Worm (Caenorhabditis elegans) whole organism, L1 larva: Measurements from ENCODE around the gene alh-6.
"Not testable (repeated sequence)": the region's sequence is repeated elsewhere in the genome, so short reads cannot be mapped to it uniquely, and the experiment has no call there.

ENCODE experiments used
- F16B12.6 ChIP-seq: fragments of 150-350 bp; optimal IDR thresholded peaks from 2 replicates; lab custom pipeline; 2014; ENCODE audit warnings: missing biosample characterization, missing genetic modification characterization
- ceh-82 ChIP-seq, 3 experiments: fragments of 150-350 bp in 1 of 3; sonication (generic microtip) in 2 of 3; optimal IDR thresholded peaks; 2 replicates each; lab custom pipeline; 2014 to 2017; ENCODE audit warnings: missing biosample characterization in 3 of 3, missing genetic modification characterization in 3 of 3
- ceh-88 ChIP-seq: fragments of 200-800 bp; sonication (Bioruptor generic); IDR thresholded peaks from 2 replicates; pipeline ENCODE4 v1.3.6; 2022; ENCODE audit warnings: missing genetic modification characterization, missing compliant biosample characterization
- ceh-90 ChIP-seq: sonication (generic microtip); optimal IDR thresholded peaks from 2 replicates; lab custom pipeline; 2016; ENCODE audit warnings: missing genetic modification characterization, missing compliant biosample characterization
- dsc-1 ChIP-seq: sonication (generic microtip); optimal IDR thresholded peaks from 2 replicates; lab custom pipeline; 2016; ENCODE audit warnings: mild to moderate bottlenecking, missing genetic modification characterization, missing compliant biosample characterization
- egl-27 ChIP-seq, 2 experiments: fragments of 150-350 bp in 1 of 2; sonication (generic microtip); optimal IDR thresholded peaks; 3 replicates each; lab custom pipeline; 2017 to 2018; ENCODE audit warnings: missing biosample characterization in 2 of 2, missing genetic modification characterization in 2 of 2, missing genetic modification reagents in 2 of 2
- ets-5 ChIP-seq: fragments of 200-800 bp; sonication (Bioruptor generic); IDR thresholded peaks from 2 replicates; pipeline ENCODE4 v1.3.6; 2022; ENCODE audit warnings: missing genetic modification characterization, missing compliant biosample characterization
- fkh-4 ChIP-seq: sonication (generic microtip); optimal IDR thresholded peaks from 2 replicates; lab custom pipeline; 2016; ENCODE audit warnings: missing compliant biosample characterization, missing genetic modification characterization, borderline replicate concordance
- hlh-4 ChIP-seq: sonication (generic microtip); optimal IDR thresholded peaks from 2 replicates; lab custom pipeline; 2016; ENCODE audit warnings: mild to moderate bottlenecking, missing genetic modification characterization, missing compliant biosample characterization
- lin-14 ChIP-seq: fragments of 200-800 bp; sonication (Bioruptor generic); optimal IDR thresholded peaks from 2 replicates; lab custom pipeline; 2018; ENCODE audit warnings: mild to moderate bottlenecking, missing genetic modification characterization, moderate library complexity, missing compliant biosample characterization
- lin-39 ChIP-seq: fragments of 150-350 bp; optimal IDR thresholded peaks from 2 replicates; lab custom pipeline; 2014; ENCODE audit warnings: missing biosample characterization, missing genetic modification reagents, missing genetic modification characterization
- mab-9 ChIP-seq: fragments of 200-800 bp; sonication (Bioruptor generic); IDR thresholded peaks from 2 replicates; pipeline ENCODE4 v1.3.6; 2022; ENCODE audit warnings: missing genetic modification reagents, missing genetic modification characterization, missing compliant biosample characterization
- mef-2 ChIP-seq: fragments of 150-350 bp; optimal IDR thresholded peaks from 2 replicates; lab custom pipeline; 2014; ENCODE audit warnings: missing biosample characterization, missing genetic modification characterization
- nhr-19 ChIP-seq: fragments of 200-800 bp; sonication (Bioruptor generic); conservative IDR thresholded peaks from 2 replicates; pipeline ENCODE4 v1.3.6; 2022; ENCODE audit warnings: missing genetic modification characterization, missing compliant biosample characterization
- nhr-20 ChIP-seq: sonication (generic microtip); optimal IDR thresholded peaks from 2 replicates; lab custom pipeline; 2016; ENCODE audit warnings: mild to moderate bottlenecking, missing genetic modification characterization, missing compliant biosample characterization
- nhr-237 ChIP-seq: fragments of 150-350 bp; optimal IDR thresholded peaks from 2 replicates; lab custom pipeline; 2014; ENCODE audit warnings: missing biosample characterization, missing genetic modification characterization
- nhr-47 ChIP-seq: sonication (generic microtip); optimal IDR thresholded peaks from 2 replicates; lab custom pipeline; 2016; ENCODE audit warnings: mild to moderate bottlenecking, missing genetic modification characterization, moderate library complexity, missing compliant biosample characterization
- nhr-76 ChIP-seq: sonication (generic microtip); optimal IDR thresholded peaks from 2 replicates; lab custom pipeline; 2017; ENCODE audit warnings: missing biosample characterization, missing genetic modification characterization
- nhr-77 ChIP-seq: fragments of 150-350 bp; optimal IDR thresholded peaks from 2 replicates; lab custom pipeline; 2014; ENCODE audit warnings: missing biosample characterization, missing genetic modification characterization
- nhr-84 ChIP-seq: sonication (generic microtip); optimal IDR thresholded peaks from 2 replicates; lab custom pipeline; 2017; ENCODE audit warnings: missing biosample characterization, missing genetic modification characterization
- nhr-85 ChIP-seq: sonication (generic microtip); peaks from one replicate; lab custom pipeline; 2016; ENCODE audit warnings: missing genetic modification characterization, inconsistent platforms, missing compliant biosample characterization
- nhr-90 ChIP-seq: sonication (generic microtip); optimal IDR thresholded peaks from 2 replicates; lab custom pipeline; 2016; ENCODE audit warnings: mild to moderate bottlenecking, missing genetic modification characterization, missing compliant biosample characterization; ENCODE audit not compliant: poor library complexity
- pag-3 ChIP-seq: sonication (generic microtip); optimal IDR thresholded peaks from 2 replicates; lab custom pipeline; 2017; ENCODE audit warnings: missing genetic modification characterization, mild to moderate bottlenecking, missing compliant biosample characterization, antibody characterized with exemption, borderline replicate concordance; ENCODE audit not compliant: insufficient read depth
- pqm-1 ChIP-seq: sonication (generic microtip); optimal IDR thresholded peaks from 3 replicates; lab custom pipeline; 2017; ENCODE audit warnings: missing biosample characterization, missing genetic modification characterization
- rnt-1 ChIP-seq: sonication (generic microtip); optimal IDR thresholded peaks from 2 replicates; lab custom pipeline; 2016; ENCODE audit warnings: mild to moderate bottlenecking, missing genetic modification characterization, moderate library complexity, missing compliant biosample characterization
- skn-1 ChIP-seq: fragments of 150-350 bp; optimal IDR thresholded peaks from 2 replicates; lab custom pipeline; 2014; ENCODE audit warnings: missing biosample characterization, missing genetic modification characterization
- snpc-4 ChIP-seq: fragments of 150-350 bp; optimal IDR thresholded peaks from 2 replicates; lab custom pipeline; 2014; ENCODE audit warnings: missing biosample characterization, missing genetic modification characterization
- tlp-1 ChIP-seq: fragments of 150-350 bp; optimal IDR thresholded peaks from 2 replicates; lab custom pipeline; 2014; ENCODE audit warnings: missing biosample characterization, missing genetic modification characterization
- unc-130 ChIP-seq: fragments of 150-350 bp; optimal IDR thresholded peaks from 2 replicates; lab custom pipeline; 2017; ENCODE audit warnings: missing biosample characterization, missing genetic modification characterization, inconsistent platforms
- unc-86 ChIP-seq: sonication (generic microtip); optimal IDR thresholded peaks from 2 replicates; lab custom pipeline; 2016; ENCODE audit warnings: missing genetic modification characterization, missing compliant biosample characterization
- unc-98 ChIP-seq: fragments of 200-800 bp; sonication (Bioruptor generic); IDR thresholded peaks from 2 replicates; pipeline ENCODE4 v1.3.6; 2022; ENCODE audit warnings: missing genetic modification characterization, missing compliant biosample characterization
- zip-4 ChIP-seq: fragments of 200-800 bp; sonication (Bioruptor generic); optimal IDR thresholded peaks from 2 replicates; lab custom pipeline; 2018; ENCODE audit warnings: mild to moderate bottlenecking, missing genetic modification characterization, moderate library complexity, missing compliant biosample characterization
- ztf-4 ChIP-seq: fragments of 150-350 bp; optimal IDR thresholded peaks from 2 replicates; lab custom pipeline; 2014; ENCODE audit warnings: missing biosample characterization, missing genetic modification characterization

Gene alh-6

DNA sequence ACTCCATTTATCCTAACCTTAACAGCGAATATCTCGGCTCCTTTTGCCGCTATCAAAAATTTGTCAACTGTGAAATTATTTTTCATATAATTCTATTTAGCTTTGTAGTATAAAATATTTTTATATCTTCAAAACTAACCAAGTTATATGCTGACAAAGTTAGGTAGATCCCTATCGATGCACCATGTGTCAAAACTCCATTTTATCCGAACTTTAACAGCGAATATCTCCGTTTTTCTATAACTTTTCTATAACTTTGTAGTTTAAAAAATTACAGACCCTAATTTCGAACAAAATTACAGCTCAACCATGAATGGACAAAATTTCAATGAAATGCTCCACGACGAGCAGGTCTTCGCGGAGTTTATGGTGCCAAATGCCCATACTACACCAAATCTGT is 14.2 kb downstream of the alh-6 start, which contains the start of gene Y57G7A.2:
Gene Y57G7A.2 (plus strand): TSS at position 301 of the 400 bp plus-strand sequence.
- TF ChIP-seq ceh-90 (tag; lab: Kevin White, UChicago) = no peak

DNA sequence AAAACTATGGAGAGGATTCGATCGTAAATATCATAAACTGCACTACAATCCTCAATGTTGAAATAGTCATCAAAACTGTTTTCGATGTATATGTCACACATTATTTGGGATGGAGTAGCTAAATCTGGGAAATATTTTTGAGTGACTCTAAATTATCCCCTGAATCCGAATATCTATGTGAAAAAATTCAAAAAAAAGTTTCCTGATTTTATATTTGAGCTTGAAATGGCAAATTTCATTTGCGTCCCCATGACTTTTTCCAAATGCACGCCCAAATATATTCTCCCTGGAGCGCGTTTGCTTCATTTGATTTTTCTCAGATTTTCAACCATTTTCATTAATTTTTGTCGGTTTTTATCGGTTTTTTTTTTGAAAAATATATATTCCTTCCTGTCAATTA is 16.8 kb downstream of the alh-6 start, which contains the start of gene srz-64:
Gene srz-64 (minus strand): TSS at position 101 of the 400 bp plus-strand sequence.
- no peak for TF ChIP-seq nhr-47 (tag; lab: Kevin White, UChicago)
- no peak for TF ChIP-seq mef-2 (tag; lab: Kevin White, UChicago)

DNA sequence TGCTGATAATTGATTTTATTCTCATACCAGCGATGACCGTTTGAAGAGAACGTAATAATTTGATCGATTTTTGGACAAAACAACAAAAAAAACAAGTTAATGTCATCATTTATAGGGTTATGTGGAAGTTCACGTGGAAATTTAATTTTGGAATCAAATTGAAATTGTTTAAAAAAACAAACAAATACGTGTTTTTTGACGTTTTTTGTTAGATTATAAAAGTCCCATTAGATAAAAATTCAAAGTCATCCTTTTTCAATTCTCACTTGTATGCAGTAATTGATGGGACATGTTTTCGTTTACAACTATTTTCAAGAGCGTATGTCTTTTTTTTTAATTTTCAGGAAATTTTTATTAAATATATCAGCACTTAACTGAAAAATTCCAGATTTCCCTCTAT is 24.4 kb downstream of the alh-6 start, which contains the start of the genes Y57G7A.6 and Y57G7A.3:
Gene Y57G7A.6 (minus strand): TSS at position 101 of the 400 bp plus-strand sequence.
Gene Y57G7A.3 (plus strand): TSS at position 269 of the 400 bp plus-strand sequence.
- TF ChIP-seq zip-4 (GFP tag; lab: Kevin White, UChicago) (no peak), egl-27 (tag; optimal IDR thresholded peaks at IDR 0.05; lab: Kevin White, UChicago) (no peak), rnt-1 (tag; lab: Kevin White, UChicago) (no peak)

DNA sequence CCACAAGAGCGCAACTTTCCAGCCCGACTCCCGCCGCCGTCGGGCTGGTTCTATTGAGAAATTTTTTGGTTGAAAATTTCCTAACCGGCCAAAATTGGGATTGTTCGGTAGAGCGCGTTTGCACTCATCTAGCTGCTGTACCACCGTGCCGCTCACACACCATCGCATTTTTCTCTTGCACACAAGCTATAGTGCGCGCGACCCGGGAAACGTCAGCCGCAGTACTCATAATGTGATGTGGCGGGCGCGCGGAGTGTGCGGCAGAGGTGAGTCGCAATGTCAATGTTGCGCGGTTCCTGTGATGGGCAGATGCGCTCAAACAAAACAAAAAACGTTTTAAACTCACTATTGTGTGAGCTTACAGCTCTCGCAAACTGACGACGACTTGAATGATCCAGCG is 24.9 kb downstream of the alh-6 start:
- TF ChIP-seq nhr-84 (tag; lab: Kevin White, UChicago) = no peak
- no peak for TF ChIP-seq hlh-4
- no peak for TF ChIP-seq nhr-85 (tag; lab: Kevin White, UChicago)
- no peak for TF ChIP-seq pag-3 (tag; lab: Kevin White, UChicago)
- TF ChIP-seq unc-130 = no peak
- no peak for TF ChIP-seq tlp-1 (tag; lab: Kevin White, UChicago)
- TF ChIP-seq nhr-90 (tag; lab: Kevin White, UChicago) = no peak
- TF ChIP-seq F16B12.6 (tag; lab: Kevin White, UChicago) = no peak
- no peak for TF ChIP-seq nhr-19
- no peak for TF ChIP-seq lin-14 (GFP tag; lab: Kevin White, UChicago)
- no peak for TF ChIP-seq ztf-4 (tag; lab: Kevin White, UChicago)
- TF ChIP-seq mab-9 (GFP tag; lab: Robert Waterston, UW) = no peak
- no peak for TF ChIP-seq ets-5 (GFP tag; lab: Robert Waterston, UW)
- TF ChIP-seq unc-86 = no peak
- no peak for TF ChIP-seq nhr-20 (tag; lab: Kevin White, UChicago)

DNA sequence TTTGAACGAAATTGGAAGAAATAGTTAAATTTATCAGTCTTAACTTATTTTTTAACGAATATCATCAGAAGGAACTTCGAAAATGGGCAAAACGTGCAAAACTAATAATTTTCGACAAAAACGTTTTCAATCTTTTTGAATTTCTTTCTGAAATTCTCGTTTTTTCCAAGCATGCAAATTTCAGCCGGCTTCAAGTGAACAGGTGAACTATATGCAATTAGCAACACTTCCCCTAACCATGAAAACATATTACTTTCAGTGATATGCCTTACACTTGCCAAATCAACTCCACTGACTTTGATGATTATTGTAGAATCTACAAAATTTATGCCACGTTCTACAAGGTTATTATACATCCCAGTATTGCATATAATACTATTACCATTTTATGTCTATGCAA is 31.6 kb downstream of the alh-6 start, which contains the start of gene srz-63:
Gene srz-63 (plus strand): TSS at position 301 of the 400 bp plus-strand sequence.
- not testable (repeated sequence) for TF ChIP-seq pqm-1, F16B12.6, skn-1 (tag; lab: Kevin White, UChicago)

DNA sequence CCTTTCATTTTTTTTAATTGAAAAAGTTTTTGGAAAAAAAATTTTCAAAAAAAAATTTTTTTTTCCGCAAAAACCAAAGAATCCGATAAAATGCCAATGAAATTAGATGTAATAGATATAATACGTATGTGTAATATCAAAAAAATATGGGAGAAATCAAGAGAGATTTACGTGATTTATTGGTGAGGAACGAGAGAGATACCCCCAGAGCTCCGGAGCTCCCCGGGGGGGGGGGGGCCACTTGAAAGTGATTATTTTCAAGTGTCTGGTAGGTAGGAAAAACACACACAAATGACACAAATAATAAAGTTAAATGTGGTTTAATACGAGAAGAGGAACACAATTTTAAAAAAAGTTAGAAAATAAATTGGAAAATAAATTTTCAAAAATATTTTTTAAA is 33.2 kb downstream of the alh-6 start, which contains the start of gene Y57G7A.11:
Gene Y57G7A.11 (minus strand): TSS at position 101 of the 400 bp plus-strand sequence.
- no peak for TF ChIP-seq ceh-88 (GFP tag; lab: Robert Waterston, UW)
- no peak for TF ChIP-seq mab-9 (GFP tag; lab: Robert Waterston, UW)
- no peak for TF ChIP-seq snpc-4
- TF ChIP-seq nhr-76 (tag; lab: Kevin White, UChicago) = no peak
- no peak for TF ChIP-seq unc-98 (GFP tag; lab: Robert Waterston, UW)
- peak; percentile 39 for TF ChIP-seq fkh-4
- no peak for TF ChIP-seq ceh-82 (tag; optimal IDR thresholded peaks at IDR 0.05; lab: Kevin White, UChicago)
- TF ChIP-seq lin-39 (tag; lab: Kevin White, UChicago) = no peak
- TF ChIP-seq nhr-90 (tag; lab: Kevin White, UChicago) = no peak
- no peak for TF ChIP-seq nhr-237 (tag; lab: Kevin White, UChicago)
- peak; percentile 83 for TF ChIP-seq dsc-1
- TF ChIP-seq nhr-77 (tag; lab: Kevin White, UChicago) = no peak
- no peak for TF ChIP-seq lin-14 (GFP tag; lab: Kevin White, UChicago)
- TF ChIP-seq, all 84 proteins: peak for 2
